Worm (Caenorhabditis elegans): ENCODE measurements around the gene nkb-2.

DNA sequence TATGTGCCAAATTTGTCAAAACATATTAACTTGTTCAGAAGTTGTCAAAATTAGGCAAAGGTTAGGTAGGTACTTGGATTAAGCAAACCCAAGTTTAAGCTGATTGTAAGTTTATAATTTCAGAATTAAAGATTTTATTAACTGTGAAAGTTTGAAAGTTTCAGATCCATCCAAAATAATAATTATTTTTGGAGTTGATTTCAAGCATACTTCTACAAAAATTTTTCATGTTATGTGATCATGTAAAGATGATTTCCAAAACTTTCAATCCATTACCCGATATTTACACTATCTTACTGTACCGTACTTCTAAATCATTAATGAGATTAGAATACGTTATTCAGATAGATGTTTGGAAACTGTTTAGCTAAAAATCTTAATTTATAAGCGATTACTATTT is 26.1 kb upstream of the nkb-2 start:
- no peak for TF ChIP-seq T26A5.8 (tag; optimal IDR thresholded peaks at IDR 0.05)
- TF ChIP-seq unc-130 (GFP tag; optimal IDR thresholded peaks at IDR 0.05): no peak
- TF ChIP-seq F55B11.4 (tag; optimal IDR thresholded peaks at IDR 0.05; ENCODE audit: borderline replicate concordance, insufficient read depth): no peak
- TF ChIP-seq Y53G8AR.9 (GFP tag; conservative IDR thresholded peaks at IDR 0.05): no peak
- TF ChIP-seq F52B5.7 (tag; optimal IDR thresholded peaks at IDR 0.05): no peak
- no peak for TF ChIP-seq repo-1 (tag; optimal IDR thresholded peaks at IDR 0.05)
- no peak for TF ChIP-seq nhr-179 (tag; optimal IDR thresholded peaks at IDR 0.05)
- no peak for TF ChIP-seq K12H6.12 (tag; optimal IDR thresholded peaks at IDR 0.05)
- no peak for TF ChIP-seq lsy-27 (tag; optimal IDR thresholded peaks at IDR 0.05; ENCODE audit: borderline replicate concordance, insufficient read depth)
- TF ChIP-seq tbp1 (GFP tag; optimal IDR thresholded peaks at IDR 0.05): no peak
- TF ChIP-seq K11D2.4 (GFP tag; IDR thresholded peaks at IDR 0.05): no peak
- TF ChIP-seq rec-8 (tag; optimal IDR thresholded peaks at IDR 0.05): no peak
- no peak for TF ChIP-seq efl-1 (GFP tag; optimal IDR thresholded peaks at IDR 0.05)
